Fruit fly (Drosophila melanogaster): ENCODE results near the gene CG43362.

CG43362 gene

dm6 chr2L:18291362-18291761 lies at the start of gene CG43362:
Gene CG43362, minus strand, starts transcription at chr2L:18291462.
- TF ChIP-seq Sin3A (optimal IDR thresholded peaks at IDR 0.05) (no peak), ttk (optimal IDR thresholded peaks at IDR 0.05) (no peak), insv (optimal IDR thresholded peaks at IDR 0.05) (no peak), h (optimal IDR thresholded peaks at IDR 0.05) (no peak), Myc (optimal IDR thresholded peaks at IDR 0.05) (no peak), psq (optimal IDR thresholded peaks at IDR 0.05) (no peak)

DNA sequence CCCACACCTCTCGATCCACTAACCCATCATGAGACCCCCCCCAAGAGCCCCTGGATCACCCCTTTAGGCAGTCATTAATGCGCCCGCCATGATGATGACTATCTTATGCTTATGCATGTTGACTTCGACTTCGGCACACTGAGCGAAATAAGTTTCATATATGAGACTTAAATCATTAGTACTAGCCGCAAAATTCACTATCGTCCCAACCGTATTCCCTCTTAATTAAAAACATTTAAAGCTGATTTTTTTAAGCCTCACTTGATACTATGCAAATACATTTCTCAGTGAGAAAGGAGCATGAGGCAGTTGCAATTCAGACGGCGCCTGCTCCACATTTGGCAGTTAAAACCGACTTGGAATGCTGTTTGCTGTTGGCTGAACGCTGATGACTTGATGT lies 49.7 kb upstream of the CG43362 start:
- TF ChIP-seq Myc (optimal IDR thresholded peaks at IDR 0.05): no peak
- TF ChIP-seq h (optimal IDR thresholded peaks at IDR 0.05): no peak
- TF ChIP-seq insv (optimal IDR thresholded peaks at IDR 0.05): no peak
- no peak for TF ChIP-seq Sin3A (optimal IDR thresholded peaks at IDR 0.05)
- TF ChIP-seq ttk (optimal IDR thresholded peaks at IDR 0.05): no peak
- TF ChIP-seq psq (optimal IDR thresholded peaks at IDR 0.05): no peak

DNA sequence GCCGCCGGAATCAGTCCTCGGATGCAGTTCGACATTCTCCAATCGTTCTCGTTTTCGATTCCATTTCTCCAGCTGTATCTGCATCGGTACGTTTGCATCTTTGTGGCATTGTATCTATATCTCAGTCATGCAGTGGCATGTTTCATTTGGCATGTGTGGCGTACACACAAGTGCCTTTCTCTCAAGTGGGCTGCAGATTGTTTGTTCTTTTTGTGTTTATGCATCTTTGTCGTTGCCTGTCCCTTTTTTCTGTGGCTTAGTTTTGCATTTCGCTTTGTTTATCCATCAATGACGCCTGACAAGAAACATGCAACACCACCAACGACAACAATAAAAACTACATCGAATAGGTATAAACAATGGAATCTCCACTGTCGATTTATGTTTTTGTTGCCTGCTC lies 45.3 kb upstream of the CG43362 start:
- no peak for TF ChIP-seq Myc (optimal IDR thresholded peaks at IDR 0.05)
- no peak for TF ChIP-seq Sin3A (optimal IDR thresholded peaks at IDR 0.05)
- TF ChIP-seq h (optimal IDR thresholded peaks at IDR 0.05): no peak
- no peak for TF ChIP-seq ttk (optimal IDR thresholded peaks at IDR 0.05)
- TF ChIP-seq psq (optimal IDR thresholded peaks at IDR 0.05): no peak
- TF ChIP-seq insv (optimal IDR thresholded peaks at IDR 0.05): no peak

DNA sequence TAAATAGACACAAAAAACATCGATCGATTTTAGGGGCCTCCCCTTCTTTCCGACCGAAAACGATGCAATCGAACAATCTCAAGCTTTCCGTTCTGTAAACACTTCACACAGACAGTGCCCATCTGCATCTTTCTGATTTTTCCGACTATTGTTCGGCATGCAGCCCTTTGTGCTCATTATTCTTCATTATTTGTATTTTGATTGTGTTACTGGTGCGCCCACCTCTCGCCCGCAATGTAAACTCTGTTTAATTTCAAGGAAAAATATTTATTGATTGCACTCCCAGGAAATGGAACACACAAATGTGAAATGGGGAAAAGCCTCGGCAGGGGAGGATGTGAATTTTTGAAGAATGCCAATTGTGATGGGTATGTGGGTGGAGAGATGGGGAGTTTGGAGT lies 44.4 kb upstream of the CG43362 start:
- no peak for TF ChIP-seq psq (optimal IDR thresholded peaks at IDR 0.05)
- TF ChIP-seq insv (optimal IDR thresholded peaks at IDR 0.05): no peak
- no peak for TF ChIP-seq Sin3A (optimal IDR thresholded peaks at IDR 0.05)
- TF ChIP-seq Myc (optimal IDR thresholded peaks at IDR 0.05): no peak
- no peak for TF ChIP-seq ttk (optimal IDR thresholded peaks at IDR 0.05)
- no peak for TF ChIP-seq h (optimal IDR thresholded peaks at IDR 0.05)

DNA sequence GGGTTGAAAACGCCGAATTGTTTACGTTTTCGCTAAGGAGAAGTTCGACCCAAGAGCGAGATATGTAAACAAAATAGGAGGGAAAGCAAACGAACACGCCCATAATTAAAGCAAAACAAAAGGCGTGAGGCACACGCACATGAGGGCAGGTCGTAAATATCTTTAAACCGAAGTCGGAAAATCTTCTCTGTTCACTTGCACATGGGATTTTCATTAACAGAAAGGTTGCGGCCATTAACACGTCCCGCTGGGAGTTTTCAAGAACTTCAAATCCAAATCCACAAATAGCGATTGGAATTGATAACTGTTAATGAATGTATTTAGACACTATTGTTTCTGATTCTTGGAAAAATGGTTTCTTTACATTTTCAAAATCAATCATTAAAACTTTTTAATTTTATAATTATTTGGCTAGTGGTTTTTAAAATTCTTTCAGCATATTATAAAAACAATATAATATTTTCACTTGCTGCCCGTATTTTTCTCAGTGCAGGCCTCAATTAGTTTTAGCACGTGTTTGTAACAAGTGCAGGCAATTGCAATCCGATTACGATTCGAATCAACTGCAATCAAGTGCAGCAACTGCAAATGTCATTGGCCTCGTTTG lies 42.7 kb upstream of the CG43362 start:
- no peak for TF ChIP-seq Myc (optimal IDR thresholded peaks at IDR 0.05)
- TF ChIP-seq Sin3A (optimal IDR thresholded peaks at IDR 0.05): no peak
- TF ChIP-seq ttk (optimal IDR thresholded peaks at IDR 0.05): no peak
- no peak for TF ChIP-seq insv (optimal IDR thresholded peaks at IDR 0.05)
- TF ChIP-seq h (optimal IDR thresholded peaks at IDR 0.05): no peak
- no peak for TF ChIP-seq psq (optimal IDR thresholded peaks at IDR 0.05)

dm6 chr2L:18331612-18332011 lies 40.4 kb upstream of the CG43362 start:
- no peak for TF ChIP-seq h (optimal IDR thresholded peaks at IDR 0.05)
- TF ChIP-seq ttk (optimal IDR thresholded peaks at IDR 0.05): no peak
- no peak for TF ChIP-seq Sin3A (optimal IDR thresholded peaks at IDR 0.05)
- no peak for TF ChIP-seq insv (optimal IDR thresholded peaks at IDR 0.05)
- TF ChIP-seq psq (optimal IDR thresholded peaks at IDR 0.05): no peak
- no peak for TF ChIP-seq Myc (optimal IDR thresholded peaks at IDR 0.05)

dm6 chr2L:18328737-18329136 lies 37.5 kb upstream of the CG43362 start:
- no peak for TF ChIP-seq ttk (optimal IDR thresholded peaks at IDR 0.05)
- no peak for TF ChIP-seq insv (optimal IDR thresholded peaks at IDR 0.05)

DNA sequence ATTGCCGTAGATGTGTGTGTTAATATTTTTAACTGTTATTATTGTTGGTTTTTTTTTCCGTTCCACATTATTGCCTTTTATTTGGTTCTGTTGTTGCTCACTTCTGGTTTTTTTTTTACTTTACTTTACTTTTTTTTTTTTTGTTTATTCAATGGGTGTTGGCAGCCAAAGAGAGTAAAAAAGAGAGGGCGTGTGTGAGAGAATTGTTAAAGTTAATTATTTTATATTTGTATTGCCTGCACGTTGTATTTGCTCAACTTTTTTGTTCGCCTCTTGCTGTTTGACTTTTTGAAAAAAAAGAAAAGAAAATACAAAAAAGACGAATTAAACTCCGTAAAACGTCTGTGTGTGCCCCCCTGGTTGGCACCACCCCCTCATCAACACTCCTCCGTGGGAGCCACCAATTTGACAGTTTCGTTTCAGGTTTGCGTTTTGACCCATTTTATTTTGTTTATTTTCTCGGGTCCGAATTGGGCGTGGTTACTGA lies 36.4 kb upstream of the CG43362 start:
- no peak for TF ChIP-seq psq (optimal IDR thresholded peaks at IDR 0.05)
- TF ChIP-seq ttk (optimal IDR thresholded peaks at IDR 0.05): no peak
- no peak for TF ChIP-seq Sin3A (optimal IDR thresholded peaks at IDR 0.05)
- TF ChIP-seq insv (optimal IDR thresholded peaks at IDR 0.05): no peak
- no peak for TF ChIP-seq h (optimal IDR thresholded peaks at IDR 0.05)
- no peak for TF ChIP-seq Myc (optimal IDR thresholded peaks at IDR 0.05)

DNA sequence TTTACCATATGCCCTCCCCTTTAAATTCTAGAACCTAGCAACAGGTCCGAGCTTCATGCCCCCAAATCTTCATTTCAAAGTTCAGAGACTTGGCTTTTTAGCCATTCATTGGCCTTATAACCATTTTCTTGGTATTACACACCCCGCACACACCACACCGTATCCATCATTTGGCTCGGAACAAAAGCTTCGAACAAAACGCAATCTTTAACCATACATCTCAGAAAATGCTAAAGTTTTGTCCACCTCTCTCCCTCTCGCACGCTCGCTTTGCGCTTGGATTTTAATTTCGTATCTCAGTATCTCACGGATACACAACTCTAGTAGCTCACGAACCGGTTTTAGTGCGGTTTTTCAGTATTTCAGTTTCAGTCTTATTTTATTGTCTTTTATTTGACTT lies 35.7 kb upstream of the CG43362 start:
- TF ChIP-seq psq (optimal IDR thresholded peaks at IDR 0.05) (no peak), insv (optimal IDR thresholded peaks at IDR 0.05) (no peak), Sin3A (optimal IDR thresholded peaks at IDR 0.05) (no peak), Myc (optimal IDR thresholded peaks at IDR 0.05) (no peak), ttk (optimal IDR thresholded peaks at IDR 0.05) (no peak), h (optimal IDR thresholded peaks at IDR 0.05) (no peak)

DNA sequence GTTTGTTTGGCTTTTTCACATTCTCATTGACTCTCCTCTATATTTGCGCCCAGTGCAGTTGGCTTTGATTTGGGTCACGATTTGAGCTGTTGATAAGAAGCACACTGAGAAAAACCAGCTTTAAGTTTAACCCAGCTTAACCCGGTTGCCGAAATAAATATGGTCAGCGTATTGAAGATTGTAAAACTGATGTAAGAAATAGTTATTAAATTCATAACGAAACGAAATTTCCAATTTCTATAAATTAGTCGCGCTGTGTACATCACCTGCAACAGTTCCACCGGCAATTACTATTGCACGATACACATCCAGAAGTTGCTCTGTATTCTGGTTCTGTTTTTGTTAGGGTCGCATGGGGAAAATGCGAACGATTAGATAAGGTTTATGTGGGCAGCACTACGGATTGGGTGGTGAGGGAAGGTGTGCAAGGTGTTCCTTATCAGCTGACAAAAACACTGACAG lies 33.9 kb upstream of the CG43362 start:
- no peak for TF ChIP-seq psq (optimal IDR thresholded peaks at IDR 0.05)
- TF ChIP-seq insv (optimal IDR thresholded peaks at IDR 0.05): no peak
- no peak for TF ChIP-seq Myc (optimal IDR thresholded peaks at IDR 0.05)

dm6 chr2L:18320933-18321332 lies 29.7 kb upstream of the CG43362 start:
- no peak for TF ChIP-seq Myc (optimal IDR thresholded peaks at IDR 0.05)
- no peak for TF ChIP-seq psq (optimal IDR thresholded peaks at IDR 0.05)
- TF ChIP-seq insv (optimal IDR thresholded peaks at IDR 0.05): no peak
- no peak for TF ChIP-seq Sin3A (optimal IDR thresholded peaks at IDR 0.05)
- no peak for TF ChIP-seq ttk (optimal IDR thresholded peaks at IDR 0.05)
- no peak for TF ChIP-seq h (optimal IDR thresholded peaks at IDR 0.05)

dm6 chr2L:18319577-18320316 lies 28.5 kb upstream of the CG43362 start, which contains the start of gene Fas3:
Gene Fas3, plus strand, starts transcription at chr2L:18320102.
- no peak for TF ChIP-seq insv (optimal IDR thresholded peaks at IDR 0.05)
- TF ChIP-seq ttk (optimal IDR thresholded peaks at IDR 0.05): no peak
- TF ChIP-seq Sin3A (optimal IDR thresholded peaks at IDR 0.05): no peak
- no peak for TF ChIP-seq Myc (optimal IDR thresholded peaks at IDR 0.05)
- TF ChIP-seq h (optimal IDR thresholded peaks at IDR 0.05): no peak
- no peak for TF ChIP-seq psq (optimal IDR thresholded peaks at IDR 0.05)
